Fruit fly (Drosophila melanogaster): ENCODE data around the gene mamo.

mamo gene

dm6 chrX:13815526-13816173 is 174.7 kb downstream of the mamo start (continued):
- TF ChIP-seq pfk (GFP tag; optimal IDR thresholded peaks at IDR 0.05) (no peak), CG4820 (GFP tag; optimal IDR thresholded peaks at IDR 0.05) (peak; percentile 56), MBD-R2 (GFP tag; IDR thresholded peaks at IDR 0.05) (no peak), CG18476 (GFP tag; optimal IDR thresholded peaks at IDR 0.05) (no peak), CG14667 (GFP tag; IDR thresholded peaks at IDR 0.05) (peak; percentile 31; the same call in 1 of the 2 replicates), fd96Cb (tag; optimal IDR thresholded peaks at IDR 0.05) (peak; percentile 49), Atf-2 (GFP tag; optimal IDR thresholded peaks at IDR 0.05) (peak; percentile 36), repo (GFP tag; optimal IDR thresholded peaks at IDR 0.05) (no peak), CG13624 (GFP tag; optimal IDR thresholded peaks at IDR 0.05) (peak; percentile 18), Dek (tag; optimal IDR thresholded peaks at IDR 0.05) (peak; percentile 28), nau (GFP tag; optimal IDR thresholded peaks at IDR 0.05) (peak; percentile 53), CG4424 (GFP tag; optimal IDR thresholded peaks at IDR 0.05) (peak; percentile 70), Nf-YC (tag; optimal IDR thresholded peaks at IDR 0.05) (peak; percentile 17), CG10654 (GFP tag; optimal IDR thresholded peaks at IDR 0.05) (no peak), Sry-δ (GFP tag; optimal IDR thresholded peaks at IDR 0.05) (peak; percentile 6), ash1 (GFP tag; optimal IDR thresholded peaks at IDR 0.05) (no peak), CG12744 (GFP tag; optimal IDR thresholded peaks at IDR 0.05) (no peak), CG8388 (GFP tag; optimal IDR thresholded peaks at IDR 0.05) (peak; percentile 49), CG7745 (tag; optimal IDR thresholded peaks at IDR 0.05) (no peak), ewg (GFP tag; optimal IDR thresholded peaks at IDR 0.05) (peak; percentile 9), ATbp (GFP tag; optimal IDR thresholded peaks at IDR 0.05) (no peak), NC2α (GFP tag; optimal IDR thresholded peaks at IDR 0.05) (no peak), cwo (GFP tag; optimal IDR thresholded peaks at IDR 0.05) (peak; percentile 42), gfzf (GFP tag; optimal IDR thresholded peaks at IDR 0.05) (no peak), CG30431 (GFP tag; optimal IDR thresholded peaks at IDR 0.05) (peak; percentile 6), sim (GFP tag; IDR thresholded peaks at IDR 0.05) (no peak), Chrac-16 (GFP tag; optimal IDR thresholded peaks at IDR 0.05) (peak; percentile 24), CG13123 (GFP tag; optimal IDR thresholded peaks at IDR 0.05) (no peak), CG10959 (GFP tag; IDR thresholded peaks at IDR 0.05) (no peak), gem (tag; optimal IDR thresholded peaks at IDR 0.05) (peak; percentile 78), bsh (GFP tag; optimal IDR thresholded peaks at IDR 0.05) (peak; percentile 50 to 69), CG34376 (GFP tag; optimal IDR thresholded peaks at IDR 0.05) (no peak), peb (GFP tag; IDR thresholded peaks at IDR 0.05) (no peak), trem (tag; optimal IDR thresholded peaks at IDR 0.05) (no peak), klu (GFP tag; IDR thresholded peaks at IDR 0.05) (0 out of 2 replicates have a peak, but pooled peaks have one; percentile 8), jigr1 (GFP tag; IDR thresholded peaks at IDR 0.05) (no peak; the same call in 2 of the 3 replicates), CG17361 (GFP tag; IDR thresholded peaks at IDR 0.05) (peak; percentile 78), crp (GFP tag; optimal IDR thresholded peaks at IDR 0.05) (no peak), CG12769 (tag; optimal IDR thresholded peaks at IDR 0.05) (peak; percentile 57), Deaf1 (tag; optimal IDR thresholded peaks at IDR 0.05) (peak; percentile 5), sd (tag; optimal IDR thresholded peaks at IDR 0.05) (peak; percentile 47), fd3F (GFP tag; optimal IDR thresholded peaks at IDR 0.05) (peak; percentile 46), ara (GFP tag; IDR thresholded peaks at IDR 0.05) (no peak), slp2 (GFP tag; optimal IDR thresholded peaks at IDR 0.05) (peak; percentile 28), dmrt99B (tag; optimal IDR thresholded peaks at IDR 0.05) (peak; percentile 84), CG6854 (GFP tag; optimal IDR thresholded peaks at IDR 0.05) (peak; percentile 9), CG7987 (GFP tag; optimal IDR thresholded peaks at IDR 0.05) (no peak)

All from whole organism, embryonic.